Worm (Caenorhabditis elegans) whole organism, L1 larva: ENCODE data around the gene W10C6.2.

ENCODE experiments used
- hlh-4 ChIP-seq: sonication (generic microtip); optimal IDR thresholded peaks from 2 replicates; lab custom pipeline; 2016; ENCODE audit warnings: mild to moderate bottlenecking, missing genetic modification characterization, missing compliant biosample characterization
- lin-35 ChIP-seq, 2 experiments: fragments of 150-350 bp; optimal IDR thresholded peaks; 2 replicates each; lab custom pipeline; 2014; ENCODE audit warnings: missing biosample characterization in 2 of 2, missing genetic modification characterization in 2 of 2, missing genetic modification reagents in 2 of 2
- lin-39 ChIP-seq: fragments of 150-350 bp; optimal IDR thresholded peaks from 2 replicates; lab custom pipeline; 2014; ENCODE audit warnings: missing biosample characterization, missing genetic modification reagents, missing genetic modification characterization
- ztf-11 ChIP-seq, 2 experiments: sonication (generic microtip); optimal IDR thresholded peaks; 2 replicates each; lab custom pipeline; 2016 to 2017; ENCODE audit warnings: missing genetic modification characterization in 2 of 2, missing biosample characterization in 1 of 2, missing compliant biosample characterization in 1 of 2

DNA sequence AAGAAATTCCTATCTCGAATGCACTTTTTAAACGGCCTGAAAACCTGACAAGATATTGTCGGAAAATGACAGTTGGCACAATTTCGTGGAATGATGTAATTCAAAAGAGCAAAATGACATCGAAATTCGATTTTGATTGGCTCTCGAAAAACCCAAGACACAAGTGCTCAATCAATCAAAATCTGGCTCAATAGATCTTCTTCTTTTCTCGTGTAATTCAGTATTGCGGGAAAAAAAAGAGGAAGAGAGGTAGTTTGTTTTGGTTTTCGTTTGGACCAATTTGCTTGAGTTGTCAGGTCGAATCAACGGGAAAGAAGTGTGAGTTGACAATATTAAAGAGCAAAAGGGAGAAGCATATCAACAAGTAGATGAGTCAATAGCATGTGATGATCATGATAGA is 14.1 kb upstream of the W10C6.2 start:
- TF ChIP-seq lin-35 (GFP tag; optimal IDR thresholded peaks at IDR 0.05; lab: Kevin White, UChicago) (peak in 1 of 2 experiments; percentile 13), lin-39 (tag; lab: Kevin White, UChicago) (peak; percentile 39), ztf-11 (tag; optimal IDR thresholded peaks at IDR 0.05; lab: Kevin White, UChicago) (no peak), hlh-4 (tag; lab: Kevin White, UChicago) (no peak)
